Worm (Caenorhabditis elegans) whole organism, L4 larva: Measurements from ENCODE around the gene K09A9.6.
A peak's percentile ranks its signal among the peaks of the same experiment; 100 is the strongest.

ENCODE experiments used
- D1046.2 ChIP-seq: fragments of 200-800 bp; sonication (Bioruptor generic); IDR thresholded peaks from 2 replicates; pipeline ENCODE4 v1.3.6; 2022; ENCODE audit warnings: missing genetic modification characterization, missing compliant biosample characterization
- F37D6.2 ChIP-seq: sonication (generic microtip); optimal IDR thresholded peaks from 2 replicates; lab custom pipeline; 2016; ENCODE audit warnings: mild to moderate bottlenecking, missing genetic modification characterization, missing compliant biosample characterization
- T26A8.4 ChIP-seq: fragments of 200-800 bp; sonication (Bioruptor generic); IDR thresholded peaks from 2 replicates; pipeline ENCODE4 v1.3.6; 2022; ENCODE audit warnings: missing genetic modification characterization, missing compliant biosample characterization
- Y105C5A.15 ChIP-seq: fragments of 200-800 bp; sonication (Bioruptor generic); IDR thresholded peaks from 2 replicates; pipeline ENCODE4 v1.3.6; 2022; ENCODE audit warnings: missing genetic modification characterization, missing compliant biosample characterization
- Y5F2A.4 ChIP-seq: fragments of 200-800 bp; sonication (Bioruptor generic); optimal IDR thresholded peaks from 2 replicates; lab custom pipeline; 2018; ENCODE audit warnings: mild to moderate bottlenecking, missing genetic modification characterization, missing compliant biosample characterization
- ZK337.2 ChIP-seq: fragments of 200-800 bp; sonication (Bioruptor generic); IDR thresholded peaks from 2 replicates; pipeline ENCODE4 v1.3.6; 2022; ENCODE audit warnings: missing genetic modification reagents, missing genetic modification characterization, missing compliant biosample characterization
- ZK546.5 ChIP-seq, 2 experiments: sonication (generic microtip); optimal IDR thresholded peaks; 2 replicates each; lab custom pipeline; 2017; ENCODE audit warnings: missing biosample characterization in 2 of 2, missing genetic modification characterization in 2 of 2
- aha-1 ChIP-seq: fragments of 150-350 bp; peaks from one replicate; lab custom pipeline; 2014; ENCODE audit warnings: missing biosample characterization, missing genetic modification characterization
- arid-1 ChIP-seq: fragments of 200-800 bp; sonication (Bioruptor generic); conservative IDR thresholded peaks from 2 replicates; pipeline ENCODE4 v1.3.6; 2022; ENCODE audit warnings: missing genetic modification reagents, missing genetic modification characterization, missing compliant biosample characterization
- ceh-20 ChIP-seq: fragments of 200-800 bp; sonication (Bioruptor generic); IDR thresholded peaks from 2 replicates; pipeline ENCODE4 v1.3.6; 2022; ENCODE audit warnings: missing genetic modification reagents, missing genetic modification characterization, missing compliant biosample characterization
- ceh-28 ChIP-seq: fragments of 150-350 bp; optimal IDR thresholded peaks from 2 replicates; lab custom pipeline; 2014; ENCODE audit warnings: missing biosample characterization, missing genetic modification reagents, missing genetic modification characterization
- ceh-62 ChIP-seq: sonication (generic microtip); optimal IDR thresholded peaks from 2 replicates; lab custom pipeline; 2017; ENCODE audit warnings: missing biosample characterization, missing genetic modification characterization
- ceh-82 ChIP-seq: sonication (generic microtip); optimal IDR thresholded peaks from 2 replicates; lab custom pipeline; 2017; ENCODE audit warnings: missing biosample characterization, missing genetic modification characterization
- dmd-8 ChIP-seq: fragments of 200-800 bp; sonication (Bioruptor generic); IDR thresholded peaks from 2 replicates; pipeline ENCODE4 v1.3.6; 2022; ENCODE audit warnings: missing genetic modification characterization, missing compliant biosample characterization
- dmd-9 ChIP-seq: fragments of 200-800 bp; sonication (Bioruptor generic); IDR thresholded peaks from 2 replicates; pipeline ENCODE4 v1.3.6; 2022; ENCODE audit warnings: missing genetic modification reagents, missing genetic modification characterization, missing compliant biosample characterization
- duxl-1 ChIP-seq: sonication (generic microtip); optimal IDR thresholded peaks from 2 replicates; lab custom pipeline; 2016; ENCODE audit warnings: mild to moderate bottlenecking, missing genetic modification characterization, moderate library complexity, missing compliant biosample characterization; ENCODE audit not compliant: poor library complexity
- dve-1 ChIP-seq: sonication (generic microtip); optimal IDR thresholded peaks from 2 replicates; lab custom pipeline; 2017; ENCODE audit warnings: antibody characterized with exemption, mild to moderate bottlenecking, missing genetic modification characterization, missing compliant biosample characterization; ENCODE audit not compliant: insufficient read depth
- egl-27 ChIP-seq: sonication (generic microtip); optimal IDR thresholded peaks from 3 replicates; lab custom pipeline; 2017; ENCODE audit warnings: missing biosample characterization, missing genetic modification reagents, missing genetic modification characterization
- egl-43 ChIP-seq: fragments of 200-800 bp; sonication (Bioruptor generic); IDR thresholded peaks from 2 replicates; pipeline ENCODE4 v1.3.6; 2022; ENCODE audit warnings: missing genetic modification reagents, missing genetic modification characterization, missing compliant biosample characterization
- fos-1 ChIP-seq: fragments of 150-350 bp; optimal IDR thresholded peaks from 2 replicates; lab custom pipeline; 2014; ENCODE audit warnings: missing biosample characterization, missing genetic modification characterization
- hlh-30 ChIP-seq: sonication (generic microtip); optimal IDR thresholded peaks from 2 replicates; lab custom pipeline; 2017; ENCODE audit warnings: antibody characterized with exemption, mild to moderate bottlenecking, missing genetic modification characterization, missing compliant biosample characterization; ENCODE audit not compliant: insufficient read depth
- lin-1 ChIP-seq: fragments of 200-800 bp; sonication (Bioruptor generic); IDR thresholded peaks from 2 replicates; pipeline ENCODE4 v1.3.6; 2022; ENCODE audit warnings: missing genetic modification reagents, missing genetic modification characterization, missing compliant biosample characterization
- lin-15B ChIP-seq: fragments of 150-350 bp; sonication (generic microtip); optimal IDR thresholded peaks from 3 replicates; lab custom pipeline; 2014; ENCODE audit warnings: missing biosample characterization, missing genetic modification characterization
- lin-38 ChIP-seq: fragments of 200-800 bp; sonication (Bioruptor generic); IDR thresholded peaks from 2 replicates; pipeline ENCODE4 v1.3.6; 2022; ENCODE audit warnings: missing genetic modification reagents, missing genetic modification characterization, missing compliant biosample characterization
- lir-3 ChIP-seq: sonication (generic microtip); optimal IDR thresholded peaks from 2 replicates; lab custom pipeline; 2016; ENCODE audit warnings: mild to moderate bottlenecking, missing genetic modification characterization, missing compliant biosample characterization
- lsy-2 ChIP-seq, 2 experiments: fragments of 150-350 bp in 1 of 2; sonication (generic microtip) in 1 of 2; optimal IDR thresholded peaks; 2 replicates each; lab custom pipeline; 2014 to 2017; ENCODE audit warnings: missing biosample characterization in 2 of 2, missing genetic modification characterization in 2 of 2
- mdl-1 ChIP-seq, 2 experiments: fragments of 150-350 bp in 1 of 2; sonication (generic microtip) in 1 of 2; optimal IDR thresholded peaks; 2 replicates each; lab custom pipeline; 2014 to 2017; ENCODE audit warnings: missing biosample characterization in 2 of 2, missing genetic modification characterization in 2 of 2
- mdt-29 ChIP-seq: fragments of 200-800 bp; sonication (Bioruptor generic); IDR thresholded peaks from 2 replicates; pipeline ENCODE4 v1.3.6; 2022; ENCODE audit warnings: missing genetic modification reagents, missing genetic modification characterization, missing compliant biosample characterization
- mes-2 ChIP-seq: sonication (generic microtip); optimal IDR thresholded peaks from 2 replicates; lab custom pipeline; 2016; ENCODE audit warnings: missing genotype, mild to moderate bottlenecking, missing genetic modification characterization, missing compliant biosample characterization; ENCODE audit not compliant: poor library complexity, severe bottlenecking
- mxl-3 ChIP-seq: fragments of 200-800 bp; sonication (Bioruptor generic); optimal IDR thresholded peaks from 2 replicates; lab custom pipeline; 2018; ENCODE audit warnings: mild to moderate bottlenecking, missing genetic modification characterization, missing compliant biosample characterization
- nhr-102 ChIP-seq: sonication (generic microtip); optimal IDR thresholded peaks from 2 replicates; lab custom pipeline; 2016; ENCODE audit warnings: mild to moderate bottlenecking, missing genetic modification characterization, moderate library complexity, missing compliant biosample characterization
- nhr-11 ChIP-seq: fragments of 150-350 bp; optimal IDR thresholded peaks from 2 replicates; lab custom pipeline; 2014; ENCODE audit warnings: missing biosample characterization, missing genetic modification characterization
- nhr-25 ChIP-seq: sonication (generic microtip); optimal IDR thresholded peaks from 2 replicates; lab custom pipeline; 2017; ENCODE audit warnings: missing genetic modification characterization, mild to moderate bottlenecking, missing compliant biosample characterization, antibody characterized with exemption, moderate library complexity, borderline replicate concordance; ENCODE audit not compliant: insufficient read depth
- nhr-6 ChIP-seq: fragments of 150-350 bp; optimal IDR thresholded peaks from 2 replicates; lab custom pipeline; 2014; ENCODE audit warnings: missing biosample characterization, missing genetic modification characterization
- pha-4 ChIP-seq, 2 experiments: fragments of 150-350 bp in 1 of 2; fragments of 200-800 bp in 1 of 2; sonication (Bioruptor generic) in 1 of 2; IDR thresholded peaks in 1 of 2; optimal IDR thresholded peaks in 1 of 2; 2 replicates each; pipeline versions ENCODE4 v1.3.6 to Lab custom; 2014 to 2022; ENCODE audit warnings: missing genetic modification characterization in 2 of 2, missing genetic modification reagents in 2 of 2, missing biosample characterization in 1 of 2, missing compliant biosample characterization in 1 of 2
- rbr-2 ChIP-seq: sonication (generic microtip); optimal IDR thresholded peaks from 2 replicates; lab custom pipeline; 2016; ENCODE audit warnings: missing genotype, missing genetic modification characterization, missing compliant biosample characterization
- set-16 ChIP-seq: fragments of 200-800 bp; sonication (Bioruptor generic); IDR thresholded peaks from 2 replicates; pipeline ENCODE4 v1.3.6; 2022; ENCODE audit warnings: missing genetic modification reagents, missing genetic modification characterization, missing compliant biosample characterization
- tag-97 ChIP-seq: fragments of 200-800 bp; sonication (Bioruptor generic); IDR thresholded peaks from 2 replicates; pipeline ENCODE4 v1.3.6; 2022; ENCODE audit warnings: missing genetic modification characterization, missing compliant biosample characterization
- unc-62 ChIP-seq, 3 experiments: fragments of 150-350 bp in 1 of 3; sonication (generic microtip); optimal IDR thresholded peaks in 2 of 3; peaks in 1 of 3; 1 replicate in 1 of 3; 2 replicates in 2 of 3; lab custom pipeline; 2014 to 2017; ENCODE audit warnings: missing biosample characterization in 3 of 3, missing genetic modification characterization in 3 of 3, missing genetic modification reagents in 3 of 3, missing genotype in 1 of 3
- vab-7 ChIP-seq: fragments of 200-800 bp; sonication (Bioruptor generic); IDR thresholded peaks from 2 replicates; pipeline ENCODE4 v1.3.6; 2022; ENCODE audit warnings: missing genetic modification reagents, missing genetic modification characterization, missing compliant biosample characterization
- zfp-2 ChIP-seq: sonication (generic microtip); optimal IDR thresholded peaks from 2 replicates; lab custom pipeline; 2016; ENCODE audit warnings: mild to moderate bottlenecking, missing genetic modification characterization, missing compliant biosample characterization

K09A9.6 gene

DNA sequence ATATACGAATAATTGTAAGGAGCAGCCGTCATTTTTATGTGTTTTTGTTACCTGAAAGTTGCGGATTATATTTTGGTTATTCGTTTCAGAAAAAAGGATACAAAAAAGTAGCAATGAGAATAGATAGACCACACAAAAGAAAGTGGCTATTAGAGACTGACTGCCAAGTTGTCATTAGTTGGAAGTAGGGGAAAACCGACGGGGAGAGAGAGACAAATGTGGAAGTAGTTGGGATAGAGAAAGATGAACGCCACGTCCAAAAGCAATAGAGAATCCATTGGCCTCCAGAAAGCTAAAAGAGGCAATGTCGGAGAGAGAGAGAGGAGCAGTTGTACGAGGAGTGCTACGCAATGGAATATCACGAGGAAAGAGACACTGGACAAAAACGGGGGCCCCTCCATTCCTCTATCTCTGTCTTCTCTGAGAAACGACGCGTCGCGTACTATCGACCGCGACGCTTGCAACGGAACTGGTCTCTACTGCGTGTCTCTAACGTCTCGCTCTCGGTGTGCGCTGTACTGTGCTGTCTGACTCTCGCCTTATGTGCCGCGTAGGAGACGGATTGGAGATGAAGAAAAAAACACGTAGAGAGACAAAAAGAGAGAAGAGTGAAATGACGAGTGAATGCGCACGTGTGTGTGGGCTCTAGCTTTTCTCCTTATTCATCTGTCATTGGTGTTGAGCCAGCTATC lies 29.7 kb downstream of the K09A9.6 start, which contains the start of gene rab-14 (continued):
- no peak for TF ChIP-seq dmd-9 (GFP tag; lab: Robert Waterston, UW)
- no peak for TF ChIP-seq nhr-102
- peak; percentile 77 for TF ChIP-seq mxl-3
- peak; percentile 76 for TF ChIP-seq rbr-2
- no peak for TF ChIP-seq D1046.2 (GFP tag; lab: Robert Waterston, UW)
- peak; percentile 57; the same call in 1 of the 2 replicates for TF ChIP-seq ceh-20
- no peak for TF ChIP-seq lin-1 (GFP tag; lab: Robert Waterston, UW)
- TF ChIP-seq arid-1: peak; percentile 57
- peak; percentile 87 for TF ChIP-seq hlh-30 (tag; lab: Kevin White, UChicago)
- no peak for TF ChIP-seq Y5F2A.4
- peak; percentile 86 for TF ChIP-seq egl-43 (GFP tag; lab: Robert Waterston, UW)
- peak; percentile 22 for TF ChIP-seq nhr-25 (tag; lab: Kevin White, UChicago)
- TF ChIP-seq lin-15B: no peak
- peak; percentile 56 for TF ChIP-seq set-16 (GFP tag; lab: Robert Waterston, UW)
- 0 out of 2 replicates have a peak, but pooled peaks have one; percentile 30 for TF ChIP-seq vab-7
- TF ChIP-seq zfp-2 (tag; lab: Kevin White, UChicago): no peak
- TF ChIP-seq Y105C5A.15: no peak
- 0 out of 2 replicates have a peak, but pooled peaks have one; percentile 26 for TF ChIP-seq dmd-8 (GFP tag; lab: Robert Waterston, UW)
- TF ChIP-seq F37D6.2 (tag; lab: Kevin White, UChicago): peak; percentile 61
- no peak for TF ChIP-seq lir-3 (tag; lab: Kevin White, UChicago)
- TF ChIP-seq ceh-62 (tag; lab: Kevin White, UChicago): no peak
- no peak for TF ChIP-seq ZK337.2 (GFP tag; lab: Robert Waterston, UW)
- peak; percentile 58 to 69 for TF ChIP-seq lsy-2 (tag; optimal IDR thresholded peaks at IDR 0.05; lab: Kevin White, UChicago)
- no peak for TF ChIP-seq ceh-82 (tag; lab: Kevin White, UChicago)
- peak; percentile 59 to 93 for TF ChIP-seq mdl-1 (tag; optimal IDR thresholded peaks at IDR 0.05; lab: Kevin White, UChicago)
- TF ChIP-seq unc-62 (GFP tag; optimal IDR thresholded peaks at IDR 0.05 in 1 of 2; lab: Kevin White, UChicago): peak in 1 of 2 experiments; percentile 90
- TF ChIP-seq unc-62 (tag; optimal IDR thresholded peaks at IDR 0.05; lab: Kevin White, UChicago): no peak
- TF ChIP-seq T26A8.4: 0 out of 2 replicates have a peak, but pooled peaks have one; percentile 29
- TF ChIP-seq dve-1 (tag; lab: Kevin White, UChicago): peak; percentile 49
- TF ChIP-seq tag-97: no peak
- TF ChIP-seq aha-1 (tag; lab: Kevin White, UChicago): peak; percentile 84
- peak; percentile 48; the same call in 1 of the 2 replicates for TF ChIP-seq pha-4 (GFP tag; IDR thresholded peaks at IDR 0.05; lab: Robert Waterston, UW)
- TF ChIP-seq pha-4 (tag; optimal IDR thresholded peaks at IDR 0.05; lab: Kevin White, UChicago): no peak
- TF ChIP-seq nhr-6 (tag; lab: Kevin White, UChicago): peak; percentile 61
- peak; percentile 67 for TF ChIP-seq mes-2
- TF ChIP-seq fos-1: no peak
- TF ChIP-seq nhr-11: peak; percentile 55
- peak; percentile 47 for TF ChIP-seq ceh-28 (tag; lab: Kevin White, UChicago)
- no peak for TF ChIP-seq ZK546.5 (tag; optimal IDR thresholded peaks at IDR 0.05; lab: Kevin White, UChicago)
- TF ChIP-seq duxl-1 (tag; lab: Kevin White, UChicago): no peak
- TF ChIP-seq lin-38: peak; percentile 52
- no peak for TF ChIP-seq egl-27
- 0 out of 2 replicates have a peak, but pooled peaks have one; percentile 21 for TF ChIP-seq mdt-29 (GFP tag; lab: Robert Waterston, UW)
